Worm (Caenorhabditis elegans): ENCODE results near the gene srh-98.

DNA sequence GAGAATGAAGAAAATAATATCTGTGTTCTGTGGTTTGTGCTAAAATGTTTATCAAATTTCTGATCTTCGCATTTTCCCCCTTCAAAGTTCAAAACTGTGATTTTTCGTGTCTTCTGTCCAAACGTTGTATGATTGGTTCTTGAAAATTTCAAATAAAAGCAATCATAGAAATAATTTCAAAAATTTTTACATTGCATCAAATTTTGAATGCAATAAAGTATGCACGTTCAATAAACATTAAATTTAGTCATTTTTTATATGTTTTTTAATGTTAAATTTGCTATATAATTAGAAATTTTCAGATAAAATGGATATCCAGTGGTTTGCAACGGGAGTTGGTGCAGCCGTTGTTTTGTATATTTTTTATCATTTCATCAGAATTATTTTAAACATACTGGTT, 11.5 kb downstream of the srh-98 start, which contains the start of gene stdh-2:
- TF ChIP-seq elt-3 (tag; optimal IDR thresholded peaks at IDR 0.05) (no peak), hlh-4 (tag; optimal IDR thresholded peaks at IDR 0.05) (no peak), skn-1 (tag; optimal IDR thresholded peaks at IDR 0.05) (no peak), lin-39 (tag; optimal IDR thresholded peaks at IDR 0.05) (no peak), nhr-237 (tag; optimal IDR thresholded peaks at IDR 0.05) (no peak), unc-62 (GFP tag; optimal IDR thresholded peaks at IDR 0.05) (no peak), aha-1 (tag; optimal IDR thresholded peaks at IDR 0.05) (no peak), nhr-20 (tag; optimal IDR thresholded peaks at IDR 0.05) (no peak)

Measured in whole organism, L1 larva.